Fruit fly (Drosophila melanogaster): ENCODE results near the gene crb.

Gene crb

DNA sequence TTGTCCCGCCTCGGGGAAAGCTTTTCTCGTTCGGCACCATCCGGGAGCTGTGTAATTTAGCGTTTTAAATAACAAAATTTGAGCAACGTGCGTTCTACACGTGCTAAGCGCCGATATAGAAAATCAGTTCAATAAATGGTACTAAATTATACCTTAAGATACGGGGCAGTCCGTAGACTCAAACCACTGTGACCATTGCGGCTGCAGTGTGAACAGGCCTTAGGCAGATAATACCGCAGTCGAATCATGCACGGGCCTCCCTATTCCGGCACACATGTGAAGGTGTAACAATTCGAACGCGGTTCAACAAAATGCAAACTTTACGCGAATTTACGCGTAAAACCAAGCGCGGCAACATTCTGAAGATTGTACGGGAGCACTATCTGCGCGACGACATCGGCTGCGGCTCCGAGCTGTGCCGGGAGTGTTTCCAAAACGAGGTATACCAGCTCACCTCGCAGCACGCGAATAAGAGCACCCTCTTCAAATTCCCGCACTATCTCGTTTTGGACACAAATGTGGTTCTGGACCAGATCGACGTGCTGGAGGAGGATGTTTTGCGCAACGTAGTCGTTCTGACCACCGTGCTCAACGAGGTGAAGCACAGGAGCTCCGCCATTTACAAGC lies 38.4 kb downstream of the crb start, which contains the start of the genes Rrp5 and Dis3 (continued):
- TF ChIP-seq CG9215 (GFP tag; IDR thresholded peaks at IDR 0.05), result peak; percentile 33
- TF ChIP-seq chm (GFP tag; IDR thresholded peaks at IDR 0.05), result peak; percentile 44
- TF ChIP-seq Blimp-1 (GFP tag; optimal IDR thresholded peaks at IDR 0.05), result no peak
- no peak for TF ChIP-seq sr (GFP tag; IDR thresholded peaks at IDR 0.05)
- TF ChIP-seq CG10654 (GFP tag; optimal IDR thresholded peaks at IDR 0.05), result no peak
- no peak for TF ChIP-seq sim (GFP tag; IDR thresholded peaks at IDR 0.05)
- no peak for TF ChIP-seq rib (GFP tag; IDR thresholded peaks at IDR 0.05)
- peak; percentile 77 for TF ChIP-seq sob (GFP tag; IDR thresholded peaks at IDR 0.05)
- TF ChIP-seq cas (GFP tag; IDR thresholded peaks at IDR 0.05), result peak; percentile 30; the same call in 1 of the 2 replicates
- TF ChIP-seq repo (GFP tag; optimal IDR thresholded peaks at IDR 0.05), result no peak
- TF ChIP-seq CG11560 (tag; IDR thresholded peaks at IDR 0.05), result peak; percentile 13; the same call in 1 of the 3 replicates
- TF ChIP-seq Trl (optimal IDR thresholded peaks at IDR 0.05), result no peak
- TF ChIP-seq Trl (GFP tag; optimal IDR thresholded peaks at IDR 0.05), result no peak
- peak; percentile 65 for TF ChIP-seq Sry-δ (GFP tag; optimal IDR thresholded peaks at IDR 0.05)
- no peak for TF ChIP-seq Lpt (GFP tag; optimal IDR thresholded peaks at IDR 0.05)
- TF ChIP-seq tap (tag; optimal IDR thresholded peaks at IDR 0.05), result no peak
- no peak for TF ChIP-seq Lim3 (GFP tag; IDR thresholded peaks at IDR 0.05)
- TF ChIP-seq CG10979 (tag; optimal IDR thresholded peaks at IDR 0.05), result peak; percentile 55
- no peak for TF ChIP-seq sc (optimal IDR thresholded peaks at IDR 0.05)
- no peak for TF ChIP-seq sc (GFP tag; optimal IDR thresholded peaks at IDR 0.05)
- TF ChIP-seq Pdp1 (GFP tag; optimal IDR thresholded peaks at IDR 0.05), result peak in 1 of 2 experiments; percentile 22
- no peak for TF ChIP-seq tll (GFP tag; optimal IDR thresholded peaks at IDR 0.05)
- no peak for TF ChIP-seq Nf-YB (GFP tag; optimal IDR thresholded peaks at IDR 0.05)
- TF ChIP-seq ssp (GFP tag; IDR thresholded peaks at IDR 0.05), result peak; percentile 96
- TF ChIP-seq peb (GFP tag; IDR thresholded peaks at IDR 0.05), result no peak
- TF ChIP-seq Oaz (GFP tag; IDR thresholded peaks at IDR 0.05), result no peak
- peak; percentile 59 for TF ChIP-seq NC2β (GFP tag; optimal IDR thresholded peaks at IDR 0.05)
- 0 out of 2 replicates have a peak, but pooled peaks have one; percentile 10 for TF ChIP-seq al (GFP tag; IDR thresholded peaks at IDR 0.05)
- TF ChIP-seq Abd-B (GFP tag; optimal IDR thresholded peaks at IDR 0.05), result no peak
- TF ChIP-seq zen2 (GFP tag; IDR thresholded peaks at IDR 0.05; ENCODE audit: partially characterized antibody), result no peak
- no peak for TF ChIP-seq CG8359 (GFP tag; optimal IDR thresholded peaks at IDR 0.05; ENCODE audit: borderline replicate concordance)
- no peak for TF ChIP-seq CG6175 (GFP tag; IDR thresholded peaks at IDR 0.05)
- no peak for TF ChIP-seq tna (GFP tag; IDR thresholded peaks at IDR 0.05; ENCODE audit: partially characterized antibody)
- TF ChIP-seq Hand (GFP tag; optimal IDR thresholded peaks at IDR 0.05), result no peak
- TF ChIP-seq CG4282 (GFP tag; optimal IDR thresholded peaks at IDR 0.05), result no peak
- 0 out of 3 replicates have a peak, but pooled peaks have one; percentile 49 for TF ChIP-seq ase (GFP tag; IDR thresholded peaks at IDR 0.05)
- no peak for TF ChIP-seq lilli (GFP tag; optimal IDR thresholded peaks at IDR 0.05)
- no peak for TF ChIP-seq bab2 (GFP tag; optimal IDR thresholded peaks at IDR 0.05)
- TF ChIP-seq CG4328 (GFP tag; optimal IDR thresholded peaks at IDR 0.05), result no peak
- TF ChIP-seq eyg (GFP tag; optimal IDR thresholded peaks at IDR 0.05), result no peak
- TF ChIP-seq pan (optimal IDR thresholded peaks at IDR 0.05), result no peak
- peak in 1 of 2 experiments; percentile 18 for TF ChIP-seq pan (GFP tag; optimal IDR thresholded peaks at IDR 0.05 in 1 of 2, IDR thresholded peaks at IDR 0.05 in 1 of 2)
- no peak for TF ChIP-seq Doc2 (GFP tag; IDR thresholded peaks at IDR 0.05)
- TF ChIP-seq B-H2 (GFP tag; optimal IDR thresholded peaks at IDR 0.05), result no peak
- TF ChIP-seq emc (GFP tag; optimal IDR thresholded peaks at IDR 0.05), result peak; percentile 18
- no peak for TF ChIP-seq yki (optimal IDR thresholded peaks at IDR 0.05)
- TF ChIP-seq CG12391 (tag; optimal IDR thresholded peaks at IDR 0.05), result no peak
- no peak for TF ChIP-seq CG13894 (tag; optimal IDR thresholded peaks at IDR 0.05)
- TF ChIP-seq CG12659 (GFP tag; optimal IDR thresholded peaks at IDR 0.05), result no peak
- peak; percentile 31 for TF ChIP-seq Side (GFP tag; optimal IDR thresholded peaks at IDR 0.05)
- peak; percentile 42; the same call in 1 of the 2 replicates for TF ChIP-seq CG10366 (GFP tag; IDR thresholded peaks at IDR 0.05)
- no peak for TF ChIP-seq CG12744 (GFP tag; optimal IDR thresholded peaks at IDR 0.05)

All from whole organism, embryonic.